Fruit fly (Drosophila melanogaster): ENCODE results near the gene KaiR1D.

Gene KaiR1D

dm6 chr3R:20832689-20833524 lies 33.1 kb downstream of the KaiR1D start, which contains the start of gene Synd (continued):
- TF ChIP-seq CG4360 (GFP tag; IDR thresholded peaks at IDR 0.05) = peak; percentile 64; the same call in 1 of the 2 replicates
- TF ChIP-seq pan (optimal IDR thresholded peaks at IDR 0.05) = no peak
- no peak for TF ChIP-seq pan (GFP tag; optimal IDR thresholded peaks at IDR 0.05 in 1 of 2, IDR thresholded peaks at IDR 0.05 in 1 of 2)
- no peak for TF ChIP-seq Hey (tag; optimal IDR thresholded peaks at IDR 0.05)
- no peak for TF ChIP-seq CG2202 (tag; optimal IDR thresholded peaks at IDR 0.05)
- TF ChIP-seq slbo (GFP tag; IDR thresholded peaks at IDR 0.05) = no peak
- TF ChIP-seq fd64A (GFP tag; optimal IDR thresholded peaks at IDR 0.05) = no peak
- TF ChIP-seq CG34224 (GFP tag; IDR thresholded peaks at IDR 0.05; ENCODE audit: partially characterized antibody) = no peak; the same call in 2 of the 3 replicates
- TF ChIP-seq CG8290 (GFP tag; optimal IDR thresholded peaks at IDR 0.05) = no peak
- TF ChIP-seq CG8290 (tag; optimal IDR thresholded peaks at IDR 0.05) = peak in 1 of 2 experiments; percentile 32
- no peak for TF ChIP-seq CG17802 (tag; optimal IDR thresholded peaks at IDR 0.05)
- no peak for TF ChIP-seq HLH4C (GFP tag; IDR thresholded peaks at IDR 0.05; ENCODE audit: partially characterized antibody)
- no peak for TF ChIP-seq CG14860 (GFP tag; IDR thresholded peaks at IDR 0.05; ENCODE audit: partially characterized antibody)
- TF ChIP-seq Trl (optimal IDR thresholded peaks at IDR 0.05) = peak in 1 of 2 experiments; percentile 6
- no peak for TF ChIP-seq Trl (GFP tag; optimal IDR thresholded peaks at IDR 0.05)
- TF ChIP-seq pnt (GFP tag; optimal IDR thresholded peaks at IDR 0.05) = no peak
- no peak for TF ChIP-seq fru (optimal IDR thresholded peaks at IDR 0.05)
- TF ChIP-seq z (GFP tag; IDR thresholded peaks at IDR 0.05) = no peak
- peak; percentile 54 for TF ChIP-seq CG12769 (tag; optimal IDR thresholded peaks at IDR 0.05)
- TF ChIP-seq Taf1 (GFP tag; IDR thresholded peaks at IDR 0.05) = no peak
- TF ChIP-seq CG7357 (GFP tag; IDR thresholded peaks at IDR 0.05) = peak; percentile 24; the same call in 1 of the 3 replicates
- TF ChIP-seq Hr78 (GFP tag; optimal IDR thresholded peaks at IDR 0.05) = peak in 1 of 2 experiments; percentile 85
- TF ChIP-seq CG9215 (GFP tag; IDR thresholded peaks at IDR 0.05) = no peak
- no peak for TF ChIP-seq tin (GFP tag; optimal IDR thresholded peaks at IDR 0.05)
- no peak for TF ChIP-seq Ada2b (GFP tag; IDR thresholded peaks at IDR 0.05)
- TF ChIP-seq salm (tag; optimal IDR thresholded peaks at IDR 0.05) = no peak
- no peak for TF ChIP-seq tx (GFP tag; optimal IDR thresholded peaks at IDR 0.05)
- peak in 1 of 2 experiments; percentile 64 for TF ChIP-seq crp (GFP tag; optimal IDR thresholded peaks at IDR 0.05)
- TF ChIP-seq oc (tag; optimal IDR thresholded peaks at IDR 0.05) = no peak
- TF ChIP-seq CG14710 (tag; optimal IDR thresholded peaks at IDR 0.05) = no peak
- no peak for TF ChIP-seq phol (tag; optimal IDR thresholded peaks at IDR 0.05)
- TF ChIP-seq bab2 (GFP tag; optimal IDR thresholded peaks at IDR 0.05) = no peak
- no peak for TF ChIP-seq Camta (GFP tag; optimal IDR thresholded peaks at IDR 0.05)
- TF ChIP-seq CG13296 (GFP tag; optimal IDR thresholded peaks at IDR 0.05) = peak; percentile 62
- no peak for TF ChIP-seq CG5953 (GFP tag; IDR thresholded peaks at IDR 0.05)
- TF ChIP-seq Bdp1 (GFP tag; optimal IDR thresholded peaks at IDR 0.05) = no peak
- no peak for TF ChIP-seq Xbp1 (GFP tag; optimal IDR thresholded peaks at IDR 0.05)
- no peak for TF ChIP-seq CG2129 (GFP tag; IDR thresholded peaks at IDR 0.05; ENCODE audit: partially characterized antibody)
- peak in 1 of 3 experiments; percentile 81 for TF ChIP-seq lola (GFP tag; optimal IDR thresholded peaks at IDR 0.05)
- TF ChIP-seq NK7.1 (GFP tag; optimal IDR thresholded peaks at IDR 0.05) = no peak
- TF ChIP-seq CG10565 (GFP tag; optimal IDR thresholded peaks at IDR 0.05) = no peak
- TF ChIP-seq nau (GFP tag; optimal IDR thresholded peaks at IDR 0.05) = peak; percentile 1
- TF ChIP-seq CG13123 (GFP tag; optimal IDR thresholded peaks at IDR 0.05) = no peak
- no peak; the same call in 1 of the 2 replicates for TF ChIP-seq NFAT (GFP tag; IDR thresholded peaks at IDR 0.05)
- TF ChIP-seq CG6813 (GFP tag; optimal IDR thresholded peaks at IDR 0.05) = peak; percentile 7
- no peak for TF ChIP-seq Fer3 (tag; optimal IDR thresholded peaks at IDR 0.05)
- TF ChIP-seq C15 (GFP tag; IDR thresholded peaks at IDR 0.05) = no peak
- no peak for TF ChIP-seq seq (GFP tag; IDR thresholded peaks at IDR 0.05)
- TF ChIP-seq Side (GFP tag; optimal IDR thresholded peaks at IDR 0.05) = no peak
- no peak for TF ChIP-seq Hsf (GFP tag; optimal IDR thresholded peaks at IDR 0.05)

All from whole organism, embryonic.